Fruit fly (Drosophila melanogaster) whole organism, pupa: ENCODE measurements around the gene CG15773.

Experiments used
- CG10348 ChIP-seq: fragments of 200-800 bp; sonication (Bioruptor generic); IDR thresholded peaks from 2 replicates; pipeline ENCODE4 v1.3.6; 2022; ENCODE audit warnings: missing biosample characterization, missing genetic modification characterization
- CG14655 ChIP-seq: fragments of 200-800 bp; sonication (Bioruptor generic); optimal IDR thresholded peaks from 3 replicates; lab custom pipeline; 2017; ENCODE audit warnings: mild to moderate bottlenecking, missing biosample characterization, missing genetic modification reagents, missing genetic modification characterization
- CG15710 ChIP-seq: fragments of 200-800 bp; sonication (Bioruptor generic); optimal IDR thresholded peaks from 2 replicates; lab custom pipeline; 2018; ENCODE audit warnings: missing biosample characterization, mild to moderate bottlenecking, missing genetic modification characterization, moderate library complexity
- CG17806 ChIP-seq: fragments of 200-800 bp; sonication (Bioruptor generic); optimal IDR thresholded peaks from 2 replicates; lab custom pipeline; 2018; ENCODE audit warnings: missing biosample characterization, mild to moderate bottlenecking, missing genetic modification characterization, moderate library complexity
- CG32121 ChIP-seq: fragments of 200-800 bp; sonication (Bioruptor generic); IDR thresholded peaks from 2 replicates; pipeline ENCODE4 v1.3.6; 2022; ENCODE audit warnings: missing biosample characterization, missing genetic modification characterization
- CG34367 ChIP-seq: fragments of 200-800 bp; sonication (Bioruptor generic); optimal IDR thresholded peaks from 2 replicates; lab custom pipeline; 2018; ENCODE audit warnings: missing biosample characterization, mild to moderate bottlenecking, missing genetic modification characterization
- CG9948 ChIP-seq: fragments of 200-800 bp; sonication (Bioruptor generic); optimal IDR thresholded peaks from 2 replicates; lab custom pipeline; 2018; ENCODE audit warnings: missing biosample characterization, mild to moderate bottlenecking, missing genetic modification characterization, moderate library complexity
- EcR ChIP-seq: fragments of 200-800 bp; sonication (Bioruptor generic); optimal IDR thresholded peaks from 3 replicates; lab custom pipeline; 2019; ENCODE audit warnings: missing biosample characterization, missing genetic modification characterization, mild to moderate bottlenecking, moderate library complexity, missing genetic modification reagents
- Pif1A ChIP-seq: fragments of 200-800 bp; sonication (Bioruptor generic); optimal IDR thresholded peaks from 3 replicates; lab custom pipeline; 2016; ENCODE audit warnings: missing biosample characterization, missing genetic modification characterization
- Pif1B ChIP-seq: fragments of 200-800 bp; sonication (Bioruptor generic); optimal IDR thresholded peaks from 3 replicates; lab custom pipeline; 2016; ENCODE audit warnings: missing biosample characterization, missing genetic modification characterization
- Snoo ChIP-seq: fragments of 200-800 bp; sonication (Bioruptor generic); optimal IDR thresholded peaks from 3 replicates; lab custom pipeline; 2017; ENCODE audit warnings: missing biosample characterization, mild to moderate bottlenecking, missing genetic modification characterization, inconsistent platforms
- fd96Ca ChIP-seq: fragments of 200-800 bp; sonication (Bioruptor generic); IDR thresholded peaks from 3 replicates; pipeline ENCODE4 v1.3.6; 2022; ENCODE audit warnings: missing biosample characterization, missing genetic modification characterization
- gl ChIP-seq: fragments of 200-800 bp; sonication (Bioruptor generic); optimal IDR thresholded peaks from 2 replicates; lab custom pipeline; 2018; ENCODE audit warnings: missing biosample characterization, mild to moderate bottlenecking, missing genetic modification characterization

DNA sequence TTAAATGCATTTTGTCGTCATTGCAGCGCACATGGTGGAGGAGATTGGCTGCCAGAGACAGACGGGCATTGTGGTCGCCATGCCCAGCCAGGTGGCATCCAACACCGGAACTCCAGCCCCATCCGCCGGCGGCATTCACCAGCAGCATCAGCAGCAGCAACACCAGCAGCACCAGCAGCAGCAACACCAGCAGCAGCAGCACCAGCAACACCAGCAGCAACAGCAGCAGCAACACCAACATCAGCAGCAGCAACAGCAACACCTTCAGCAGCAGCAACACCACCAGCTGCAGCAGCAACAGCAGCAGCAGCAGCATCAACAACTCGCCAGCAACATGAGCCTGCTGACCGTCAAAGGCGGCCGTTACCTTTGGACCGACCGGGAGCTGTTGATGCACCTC lies 20.3 kb downstream of the CG15773 start:
- TF ChIP-seq fd96Ca (GFP tag; lab: Robert Waterston, UW) (no peak), Snoo (tag; lab: Kevin White, UChicago) (no peak), CG34367 (tag; lab: Kevin White, UChicago) (no peak), gl (no peak), CG32121 (GFP tag; lab: Robert Waterston, UW) (no peak), CG15710 (tag; lab: Kevin White, UChicago) (no peak), EcR (no peak), Pif1B (no peak), CG17806 (tag; lab: Kevin White, UChicago) (no peak), CG14655 (GFP tag; lab: Kevin White, UChicago) (no peak), CG9948 (tag; lab: Kevin White, UChicago) (no peak), CG10348 (GFP tag; lab: Robert Waterston, UW) (no peak), Pif1A (GFP tag; lab: Kevin White, UChicago) (no peak)
